Fruit fly (Drosophila melanogaster): ENCODE results near the gene CG2617.

- TF ChIP-seq CG32264 (GFP tag; optimal IDR thresholded peaks at IDR 0.05): no peak
- TF ChIP-seq foxo (GFP tag; optimal IDR thresholded peaks at IDR 0.05): no peak
- TF ChIP-seq Abd-B (GFP tag; optimal IDR thresholded peaks at IDR 0.05): no peak
Measured at dm6 chr2L:20674718-20675117, 7.5 kb upstream of the CG2617 start.
